Worm (Caenorhabditis elegans) whole organism, dauer: ENCODE results near the gene ins-5.

ENCODE experiments used
- unc-62 ChIP-seq: sonication (generic microtip); optimal IDR thresholded peaks from 2 replicates; lab custom pipeline; 2017; ENCODE audit warnings: missing biosample characterization, missing genetic modification reagents, missing genetic modification characterization

ins-5 gene

DNA sequence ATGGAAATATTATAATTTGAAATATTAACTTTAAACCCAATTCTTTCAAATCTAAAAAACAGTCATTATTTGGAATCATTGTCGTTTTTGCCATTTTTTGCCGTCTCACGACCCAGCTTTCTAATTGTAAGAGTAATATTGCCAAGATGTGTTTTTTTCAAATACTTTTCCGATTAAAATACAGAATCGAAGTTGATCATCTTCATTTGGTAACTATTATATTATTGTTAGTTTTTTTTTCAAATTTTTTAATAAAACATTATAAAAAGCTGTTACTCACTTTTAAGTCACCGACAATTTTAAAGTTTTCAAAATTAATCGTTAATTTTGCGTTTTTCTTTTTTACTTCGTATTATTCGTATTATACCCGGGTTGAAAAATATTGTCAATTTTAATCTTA lies at the start of gene ins-5:
TSS of gene ins-5 (plus strand) at position 301 of the 400 bp plus-strand sequence.
- TF ChIP-seq unc-62 (GFP tag; lab: Kevin White, UChicago), result no peak

DNA sequence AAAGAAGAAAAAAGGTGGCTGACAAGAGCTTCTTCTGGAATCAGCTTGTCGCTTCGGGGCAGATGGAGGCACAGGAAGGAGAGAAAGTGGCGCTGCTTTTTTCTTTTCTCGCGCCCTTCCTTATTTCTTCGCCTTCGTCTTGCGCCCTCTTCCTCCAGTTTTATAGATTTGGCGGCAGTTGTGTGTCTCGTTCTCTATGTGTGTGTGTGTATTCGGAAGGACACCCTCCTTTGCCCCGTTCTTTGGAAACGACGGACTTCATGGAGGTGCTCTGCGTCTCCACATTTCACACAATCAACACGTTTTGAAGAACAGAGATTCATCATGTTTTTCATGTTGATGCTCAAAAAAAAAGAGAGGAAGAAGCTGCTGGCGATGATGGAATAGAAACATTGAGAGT lies 48.7 kb upstream of the ins-5 start:
- TF ChIP-seq unc-62 (GFP tag; lab: Kevin White, UChicago), result no peak

DNA sequence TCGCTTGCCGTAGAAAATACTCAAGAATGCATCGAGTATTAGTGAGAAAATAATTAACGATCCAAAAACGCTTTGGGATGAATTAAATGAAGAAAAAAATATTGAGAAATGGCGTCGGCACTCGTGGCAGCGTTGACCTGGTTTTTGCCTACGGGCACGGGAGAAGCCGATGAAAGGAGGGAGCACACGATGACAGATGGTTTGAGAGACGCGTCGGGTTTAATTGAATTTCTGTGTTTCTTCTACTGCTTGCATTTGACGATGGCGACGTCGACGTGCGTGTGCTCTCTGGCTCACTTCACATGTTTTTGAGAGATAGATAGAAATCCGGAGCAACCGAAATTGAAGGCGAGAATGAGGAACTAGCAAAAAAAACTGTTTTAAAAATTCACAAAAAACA lies 46.7 kb upstream of the ins-5 start:
- TF ChIP-seq unc-62 (GFP tag; lab: Kevin White, UChicago), result no peak

DNA sequence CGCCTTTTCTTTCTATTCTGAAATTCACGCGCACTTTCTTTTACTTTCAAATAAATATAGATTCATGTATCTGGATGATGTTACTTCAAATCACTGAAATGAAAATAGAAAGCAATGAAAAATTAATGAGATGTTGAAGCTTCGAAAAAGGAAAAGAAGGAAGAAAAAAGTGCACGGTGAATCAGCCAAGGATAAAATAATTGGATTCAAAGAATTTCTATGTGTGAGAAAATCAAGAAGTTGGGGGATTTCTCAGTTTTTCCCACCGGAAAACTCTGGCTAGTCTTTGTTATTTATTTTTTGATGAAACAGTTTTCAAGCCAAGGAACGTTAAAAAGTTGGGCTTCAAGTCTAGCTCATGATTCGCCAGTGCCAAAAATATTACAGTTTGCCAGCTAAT lies 45.6 kb upstream of the ins-5 start:
- no peak for TF ChIP-seq unc-62 (GFP tag; lab: Kevin White, UChicago)

DNA sequence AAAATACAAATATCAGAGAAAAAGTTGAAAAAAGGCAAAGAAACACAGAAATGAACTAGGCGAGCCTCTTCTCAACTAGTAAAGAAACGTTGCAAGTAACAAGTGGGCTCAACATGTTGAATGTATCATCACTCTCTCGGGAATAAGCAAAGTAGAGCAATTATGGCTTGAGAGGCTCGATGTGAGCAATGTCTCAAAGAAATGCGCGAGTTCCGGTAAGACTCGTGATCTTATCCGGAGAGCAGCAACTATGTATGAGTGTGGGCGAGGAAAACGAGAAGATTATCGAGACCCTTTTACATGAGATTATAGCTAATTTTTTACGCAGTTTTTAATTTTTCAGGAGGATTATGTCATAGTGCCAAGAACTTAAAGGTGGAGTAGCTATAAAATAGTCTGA lies 45.1 kb upstream of the ins-5 start:
- TF ChIP-seq unc-62 (GFP tag; lab: Kevin White, UChicago), result no peak

DNA sequence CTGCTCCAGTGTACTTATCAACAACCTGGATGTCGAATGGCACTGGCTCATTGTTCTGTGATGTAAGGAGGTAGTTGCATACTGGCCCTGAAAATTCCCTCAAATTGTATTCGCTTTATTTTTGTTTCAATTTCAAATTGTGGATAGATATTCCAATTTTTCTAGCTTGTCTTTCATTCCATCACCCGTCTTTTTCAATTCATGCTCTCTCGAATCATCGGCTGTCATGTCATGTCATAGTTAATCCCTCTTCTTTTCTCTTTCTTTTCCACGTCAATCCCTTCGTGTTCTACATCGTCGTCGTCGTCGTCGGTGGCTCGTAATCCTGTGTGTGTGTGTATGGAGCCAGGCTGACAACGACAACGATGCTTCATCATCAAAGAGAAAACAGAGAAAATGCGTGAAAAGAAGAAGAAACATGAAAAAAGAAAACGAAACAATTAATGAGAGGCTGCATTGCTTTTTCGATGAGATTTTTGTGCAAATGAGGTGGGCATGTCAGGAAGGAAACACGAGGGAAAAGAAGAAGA lies 41.7 kb upstream of the ins-5 start:
- no peak for TF ChIP-seq unc-62 (GFP tag; lab: Kevin White, UChicago)

DNA sequence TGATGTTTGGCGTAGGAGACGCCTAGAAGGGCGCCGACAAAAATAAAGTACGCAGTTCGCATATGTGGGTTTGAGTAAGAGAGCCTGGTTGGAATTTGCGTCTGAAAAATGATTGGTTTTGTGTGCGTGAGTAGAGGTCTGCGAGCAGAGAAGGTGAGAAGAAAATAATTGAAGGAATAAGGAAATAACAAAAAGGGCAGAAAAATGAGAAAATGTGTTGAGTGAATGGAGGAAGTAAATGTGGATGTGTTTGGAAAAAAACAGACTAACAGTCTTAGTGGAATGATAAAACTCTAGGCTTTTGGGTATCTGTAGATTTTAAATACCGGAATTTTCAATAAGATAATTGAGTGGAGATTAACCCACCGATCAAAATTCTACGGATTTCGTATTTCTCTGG lies 40.8 kb upstream of the ins-5 start, which contains the start of gene casy-1:
TSS of gene casy-1 (minus strand) at position 101 of the 400 bp plus-strand sequence.
- no peak for TF ChIP-seq unc-62 (GFP tag; lab: Kevin White, UChicago)

DNA sequence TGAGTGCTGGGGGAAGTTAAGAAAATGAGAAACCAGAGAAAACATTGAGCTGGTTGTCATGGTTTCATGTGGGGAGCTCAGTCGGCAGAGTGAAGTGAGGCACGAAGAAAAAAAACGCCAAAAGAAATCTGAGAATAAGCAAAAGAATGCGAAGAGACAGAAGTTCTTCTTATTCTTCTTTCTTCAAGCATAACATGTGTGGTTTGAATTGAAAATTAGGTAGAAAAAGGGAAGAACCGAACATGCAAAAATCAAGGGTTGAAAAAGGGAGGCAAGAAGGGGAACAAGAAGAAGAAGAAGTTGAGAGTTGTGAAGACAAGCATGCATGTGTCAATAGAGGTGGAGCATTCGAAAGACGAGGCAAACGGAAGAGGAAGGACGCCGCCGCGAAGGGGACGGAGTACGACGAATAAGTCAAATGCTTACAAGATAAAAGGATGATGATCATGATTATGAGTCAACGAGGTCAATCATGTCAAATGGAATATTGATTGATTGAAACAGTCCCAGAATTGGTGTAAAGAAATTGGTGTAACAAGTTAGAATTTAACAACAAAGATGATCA lies 39.5 kb upstream of the ins-5 start:
- no peak for TF ChIP-seq unc-62 (GFP tag; lab: Kevin White, UChicago)

DNA sequence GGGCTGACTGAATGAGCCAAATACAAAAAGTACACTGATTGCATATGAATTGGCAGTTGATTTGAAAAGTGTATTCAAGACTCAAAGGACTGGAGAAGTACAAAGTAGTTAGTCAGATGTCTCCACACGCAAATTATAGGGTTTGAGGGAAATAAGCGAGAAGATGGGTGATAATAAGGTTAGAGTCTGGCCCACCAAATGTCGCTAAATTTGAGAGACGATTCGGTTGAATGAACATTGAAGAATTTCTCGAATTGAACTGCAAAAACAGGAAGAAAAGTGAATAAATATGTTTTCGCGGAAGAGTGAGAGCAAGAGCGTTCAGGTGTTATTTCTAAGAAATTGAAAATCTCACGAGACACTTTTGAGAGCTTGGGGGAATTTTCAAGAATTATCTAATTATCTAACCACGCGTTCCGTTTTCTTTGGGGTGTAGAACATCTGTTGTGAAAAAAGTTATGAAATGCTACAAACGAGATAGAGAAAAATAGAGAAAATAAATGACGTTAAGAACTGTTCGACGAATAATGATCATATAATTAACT lies 37.7 kb upstream of the ins-5 start:
- TF ChIP-seq unc-62 (GFP tag; lab: Kevin White, UChicago), result no peak

DNA sequence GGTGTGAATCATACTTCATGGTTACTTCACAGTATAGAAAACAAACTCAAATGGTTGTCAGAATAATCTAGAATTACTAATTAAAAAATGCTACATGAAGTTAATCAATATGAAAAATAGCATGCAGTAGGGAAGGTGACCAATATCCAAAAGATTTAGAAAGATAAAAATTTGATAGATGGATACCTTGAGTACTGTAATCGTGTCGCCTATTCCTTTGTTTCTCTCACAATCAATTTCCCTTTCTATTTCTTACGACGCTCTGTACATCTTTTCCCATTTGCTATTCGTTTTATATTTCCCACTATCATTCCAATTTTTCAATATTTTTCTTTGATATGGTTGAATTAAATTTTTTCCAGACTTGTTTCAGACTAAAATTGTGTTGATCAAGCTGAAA lies 36.0 kb upstream of the ins-5 start, which contains the start of gene B0034.7:
TSS of gene B0034.7 (plus strand) at position 301 of the 400 bp plus-strand sequence.
- no peak for TF ChIP-seq unc-62 (GFP tag; lab: Kevin White, UChicago)

DNA sequence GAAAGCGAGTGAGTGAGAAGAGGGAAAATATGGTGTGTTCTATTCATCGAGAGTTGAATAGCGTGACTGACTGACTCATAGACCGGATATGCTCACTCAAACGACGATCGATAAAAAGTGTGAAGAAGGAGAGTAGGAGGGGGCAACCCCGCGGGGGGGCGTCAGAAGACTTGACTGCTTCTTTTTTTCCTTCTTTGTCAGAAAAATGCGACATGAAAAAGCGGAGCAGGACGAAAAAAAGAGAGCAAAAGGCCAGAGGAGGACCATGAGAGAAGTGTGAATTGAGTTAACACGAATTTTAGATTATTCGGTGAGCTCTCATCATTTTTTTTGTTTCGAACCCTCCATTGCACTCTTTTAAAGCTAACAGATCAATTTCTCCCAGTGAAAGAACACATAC lies 35.0 kb upstream of the ins-5 start:
- TF ChIP-seq unc-62 (GFP tag; lab: Kevin White, UChicago), result no peak

DNA sequence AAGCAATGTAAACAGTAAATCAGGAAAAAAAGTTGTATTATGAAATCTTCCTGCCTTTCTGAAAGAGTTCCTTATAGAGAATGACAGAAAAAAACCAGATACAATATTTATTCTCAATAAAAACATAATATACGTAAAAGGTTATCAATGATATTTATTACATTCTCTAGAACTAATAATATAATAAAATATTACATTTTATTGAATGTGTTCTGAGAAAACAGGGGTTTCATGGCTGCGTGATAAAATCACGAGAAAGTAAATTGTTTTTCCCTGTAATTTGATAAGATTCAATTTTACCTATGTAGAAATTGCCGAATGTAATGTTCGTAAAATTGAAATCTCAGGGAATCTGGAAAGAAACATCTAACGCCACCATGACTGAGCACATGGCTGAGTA lies 32.4 kb upstream of the ins-5 start:
- no peak for TF ChIP-seq unc-62 (GFP tag; lab: Kevin White, UChicago)

DNA sequence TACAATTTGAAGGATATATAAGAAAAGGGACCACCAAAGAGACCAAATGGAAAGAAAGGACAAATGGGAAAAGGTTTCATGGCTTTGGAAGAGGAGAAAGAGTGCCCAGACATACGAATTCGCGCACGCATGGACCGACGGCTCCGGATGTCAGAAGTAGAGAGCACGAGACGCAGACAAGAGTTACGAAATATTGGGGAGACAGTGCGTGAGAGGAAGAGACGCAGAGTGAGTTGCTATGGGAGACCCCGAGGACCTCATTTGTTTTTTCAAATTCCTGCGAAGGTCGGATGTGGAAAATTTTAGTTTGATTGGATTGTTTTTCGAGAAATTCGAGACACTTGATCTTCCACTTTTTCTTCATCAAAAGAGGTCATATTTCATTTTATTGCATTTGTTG lies 30.7 kb upstream of the ins-5 start:
- no peak for TF ChIP-seq unc-62 (GFP tag; lab: Kevin White, UChicago)

DNA sequence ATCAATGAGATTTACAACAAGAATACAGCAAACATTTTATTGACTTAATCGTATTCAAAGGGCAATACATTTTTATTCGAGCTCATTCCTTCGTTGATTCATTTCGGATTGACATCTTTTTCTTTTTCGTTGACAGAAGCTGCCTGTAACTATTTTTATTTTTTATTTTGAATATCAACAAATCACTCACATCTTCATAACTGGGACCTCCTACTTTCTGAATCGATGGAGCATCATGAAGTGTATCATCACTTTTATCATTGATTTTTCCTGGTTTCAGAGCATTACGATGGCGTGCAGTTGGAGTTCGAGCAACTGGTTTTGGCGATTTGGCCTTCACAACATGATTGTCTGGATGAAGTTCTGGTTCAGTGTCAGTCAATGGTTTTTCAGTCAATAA lies 29.3 kb upstream of the ins-5 start, which contains the start of gene B0034.1:
TSS of gene B0034.1 (plus strand) at position 301 of the 400 bp plus-strand sequence.
- no peak for TF ChIP-seq unc-62 (GFP tag; lab: Kevin White, UChicago)

DNA sequence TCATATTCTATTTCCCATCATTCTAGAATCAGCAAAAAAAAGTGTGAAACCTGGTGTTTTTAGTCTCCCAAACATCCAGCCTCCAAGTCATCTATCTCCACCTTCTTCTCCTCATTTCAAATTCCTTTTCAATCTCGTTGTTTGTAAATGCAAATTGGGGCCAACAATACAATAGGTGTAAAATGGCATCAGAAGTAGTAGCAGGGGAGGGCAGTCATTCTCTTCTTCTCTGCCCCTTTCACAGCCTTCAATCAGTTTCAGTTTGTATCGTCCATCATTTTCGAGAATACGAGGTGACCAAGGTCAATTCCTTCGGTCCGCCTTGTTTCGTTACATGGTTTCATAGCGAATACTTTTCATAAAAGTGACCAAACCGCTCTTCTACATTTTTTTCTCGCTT lies 28.1 kb upstream of the ins-5 start, which contains the start of gene B0034.4:
TSS of gene B0034.4 (minus strand) at position 229 of the 400 bp plus-strand sequence.
- TF ChIP-seq unc-62 (GFP tag; lab: Kevin White, UChicago), result no peak

DNA sequence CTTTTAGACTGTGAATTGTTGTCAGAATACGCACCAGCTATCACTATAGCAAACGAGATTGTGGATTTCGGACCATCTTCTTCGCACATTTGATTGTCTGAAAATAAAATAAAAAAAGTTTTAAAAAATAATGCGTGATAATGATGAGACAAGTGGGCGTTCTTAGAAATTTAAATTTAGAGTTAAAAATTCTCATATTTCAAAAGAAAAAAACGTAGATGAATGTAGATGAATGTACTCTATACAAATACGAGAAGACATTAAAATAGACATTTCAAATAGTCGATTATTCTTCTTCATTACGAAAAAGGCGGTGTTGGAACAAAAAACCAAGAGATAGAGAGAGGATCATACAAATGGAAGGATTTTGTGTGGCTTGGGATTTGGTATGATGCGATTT lies 22.5 kb upstream of the ins-5 start, which contains the start of gene B0034.5:
TSS of gene B0034.5 (minus strand) at position 101 of the 400 bp plus-strand sequence.
- no peak for TF ChIP-seq unc-62 (GFP tag; lab: Kevin White, UChicago)

DNA sequence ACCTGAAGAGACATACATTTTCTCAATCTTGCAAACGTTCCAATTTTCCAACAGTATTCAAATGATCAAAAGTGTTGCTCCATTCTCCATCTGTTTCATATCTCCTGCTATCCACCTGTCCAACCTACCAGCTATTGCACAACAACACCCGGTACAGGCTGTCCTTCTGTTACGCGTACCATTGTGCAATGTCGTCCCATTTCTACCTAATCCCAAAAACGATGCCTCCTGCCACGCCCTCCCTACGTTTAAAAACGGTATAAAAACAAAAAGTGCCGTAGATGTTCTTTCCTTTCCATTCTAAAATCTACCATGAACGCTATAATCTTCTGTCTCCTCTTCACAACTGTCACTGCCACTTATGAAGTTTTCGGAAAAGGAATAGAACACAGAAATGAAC lies 9.1 kb upstream of the ins-5 start, which contains the start of gene ins-2:
TSS of gene ins-2 (plus strand) at position 301 of the 400 bp plus-strand sequence.
- TF ChIP-seq unc-62 (GFP tag; lab: Kevin White, UChicago), result no peak
